Fruit fly (Drosophila melanogaster) whole organism, pupa: ENCODE data around the gene yellow-k.

Experiments used
- CG10348 ChIP-seq: fragments of 200-800 bp; sonication (Bioruptor generic); IDR thresholded peaks from 2 replicates; pipeline ENCODE4 v1.3.6; 2022; ENCODE audit warnings: missing biosample characterization, missing genetic modification characterization
- CG12605 ChIP-seq: fragments of 200-800 bp; sonication (Bioruptor generic); IDR thresholded peaks from 2 replicates; pipeline ENCODE4 v1.3.6; 2022; ENCODE audit warnings: missing biosample characterization, missing genetic modification characterization
- CG13204 ChIP-seq: fragments of 200-800 bp; sonication (Bioruptor generic); optimal IDR thresholded peaks from 2 replicates; lab custom pipeline; 2018; ENCODE audit warnings: missing biosample characterization, mild to moderate bottlenecking, missing genetic modification characterization, moderate library complexity
- CG14655 ChIP-seq: fragments of 200-800 bp; sonication (Bioruptor generic); optimal IDR thresholded peaks from 3 replicates; lab custom pipeline; 2017; ENCODE audit warnings: mild to moderate bottlenecking, missing biosample characterization, missing genetic modification reagents, missing genetic modification characterization
- CG17806 ChIP-seq: fragments of 200-800 bp; sonication (Bioruptor generic); optimal IDR thresholded peaks from 2 replicates; lab custom pipeline; 2018; ENCODE audit warnings: missing biosample characterization, mild to moderate bottlenecking, missing genetic modification characterization, moderate library complexity
- CG32121 ChIP-seq: fragments of 200-800 bp; sonication (Bioruptor generic); IDR thresholded peaks from 2 replicates; pipeline ENCODE4 v1.3.6; 2022; ENCODE audit warnings: missing biosample characterization, missing genetic modification characterization
- CG34367 ChIP-seq: fragments of 200-800 bp; sonication (Bioruptor generic); optimal IDR thresholded peaks from 2 replicates; lab custom pipeline; 2018; ENCODE audit warnings: missing biosample characterization, mild to moderate bottlenecking, missing genetic modification characterization
- CG4496 ChIP-seq: fragments of 200-800 bp; sonication (Bioruptor generic); IDR thresholded peaks from 3 replicates; pipeline ENCODE4 v1.3.6; 2022; ENCODE audit warnings: missing biosample characterization, missing genetic modification characterization
- CG8159 ChIP-seq: fragments of 200-800 bp; sonication (Bioruptor generic); optimal IDR thresholded peaks from 3 replicates; lab custom pipeline; 2018; ENCODE audit warnings: missing biosample characterization, mild to moderate bottlenecking, missing genetic modification characterization, moderate library complexity
- CG8301 ChIP-seq: fragments of 200-800 bp; sonication (Bioruptor generic); optimal IDR thresholded peaks from 2 replicates; lab custom pipeline; 2018; ENCODE audit warnings: missing biosample characterization, mild to moderate bottlenecking, missing genetic modification characterization
- CG9948 ChIP-seq: fragments of 200-800 bp; sonication (Bioruptor generic); optimal IDR thresholded peaks from 2 replicates; lab custom pipeline; 2018; ENCODE audit warnings: missing biosample characterization, mild to moderate bottlenecking, missing genetic modification characterization, moderate library complexity
- D1 ChIP-seq: fragments of 200-800 bp; sonication (Bioruptor generic); optimal IDR thresholded peaks from 2 replicates; lab custom pipeline; 2018; ENCODE audit warnings: missing biosample characterization, mild to moderate bottlenecking, missing genetic modification characterization, moderate library complexity
- EcR ChIP-seq: fragments of 200-800 bp; sonication (Bioruptor generic); optimal IDR thresholded peaks from 3 replicates; lab custom pipeline; 2019; ENCODE audit warnings: missing biosample characterization, missing genetic modification characterization, mild to moderate bottlenecking, moderate library complexity, missing genetic modification reagents
- Ets98B ChIP-seq: fragments of 200-800 bp; sonication (Bioruptor generic); IDR thresholded peaks from 2 replicates; pipeline ENCODE4 v1.3.6; 2022; ENCODE audit warnings: missing biosample characterization, missing genetic modification characterization
- Pif1A ChIP-seq: fragments of 200-800 bp; sonication (Bioruptor generic); optimal IDR thresholded peaks from 3 replicates; lab custom pipeline; 2016; ENCODE audit warnings: missing biosample characterization, missing genetic modification characterization
- Pif1B ChIP-seq: fragments of 200-800 bp; sonication (Bioruptor generic); optimal IDR thresholded peaks from 3 replicates; lab custom pipeline; 2016; ENCODE audit warnings: missing biosample characterization, missing genetic modification characterization
- Snoo ChIP-seq: fragments of 200-800 bp; sonication (Bioruptor generic); optimal IDR thresholded peaks from 3 replicates; lab custom pipeline; 2017; ENCODE audit warnings: missing biosample characterization, mild to moderate bottlenecking, missing genetic modification characterization, inconsistent platforms
- fd96Ca ChIP-seq: fragments of 200-800 bp; sonication (Bioruptor generic); IDR thresholded peaks from 3 replicates; pipeline ENCODE4 v1.3.6; 2022; ENCODE audit warnings: missing biosample characterization, missing genetic modification characterization
- gl ChIP-seq: fragments of 200-800 bp; sonication (Bioruptor generic); optimal IDR thresholded peaks from 2 replicates; lab custom pipeline; 2018; ENCODE audit warnings: missing biosample characterization, mild to moderate bottlenecking, missing genetic modification characterization
- rn ChIP-seq: fragments of 200-800 bp; sonication (Bioruptor generic); IDR thresholded peaks from 2 replicates; pipeline ENCODE4 v1.3.6; 2022; ENCODE audit warnings: missing biosample characterization, missing genetic modification characterization

Gene yellow-k

dm6 chr3L:15565829-15566433 lies 45.5 kb downstream of the yellow-k start, which contains the start of gene dop:
dop (plus strand) TSS chr3L:15566013.
- TF ChIP-seq Snoo (tag; lab: Kevin White, UChicago) (peak; percentile 20), CG8159 (tag; lab: Kevin White, UChicago) (no peak)

- TF ChIP-seq Snoo (tag; lab: Kevin White, UChicago) (no peak), Pif1A (no peak), Pif1B (GFP tag; lab: Kevin White, UChicago) (peak; percentile 25), CG34367 (tag; lab: Kevin White, UChicago) (no peak), CG32121 (GFP tag; lab: Robert Waterston, UW) (no peak), CG12605 (GFP tag; lab: Robert Waterston, UW) (peak; percentile 61; the same call in 1 of the 2 replicates), CG8159 (tag; lab: Kevin White, UChicago) (no peak), CG10348 (GFP tag; lab: Robert Waterston, UW) (no peak), Ets98B (GFP tag; lab: Robert Waterston, UW) (peak; percentile 24; the same call in 1 of the 2 replicates), fd96Ca (peak; percentile 57; the same call in 1 of the 3 replicates), EcR (GFP tag; lab: Kevin White, UChicago) (peak; percentile 82), CG4496 (peak; percentile 53; the same call in 1 of the 3 replicates), CG8301 (tag; lab: Kevin White, UChicago) (no peak), D1 (tag; lab: Kevin White, UChicago) (no peak), CG14655 (no peak), gl (tag; lab: Kevin White, UChicago) (no peak), rn (GFP tag; lab: Robert Waterston, UW) (no peak), CG9948 (no peak)
These were observed 46.1 kb downstream of the yellow-k start for dm6 chr3L:15566484-15566955.

- TF ChIP-seq CG8301 (tag; lab: Kevin White, UChicago): no peak
- peak; percentile 68 for TF ChIP-seq EcR (GFP tag; lab: Kevin White, UChicago)
- no peak for TF ChIP-seq rn (GFP tag; lab: Robert Waterston, UW)
- TF ChIP-seq CG12605 (GFP tag; lab: Robert Waterston, UW): no peak
- no peak for TF ChIP-seq Ets98B (GFP tag; lab: Robert Waterston, UW)
- TF ChIP-seq fd96Ca: no peak
- no peak for TF ChIP-seq gl (tag; lab: Kevin White, UChicago)
- no peak for TF ChIP-seq Pif1B (GFP tag; lab: Kevin White, UChicago)
- TF ChIP-seq, all 21 proteins: peak for 1
These were observed 48.3 kb downstream of the yellow-k start for dm6 chr3L:15568748-15569147.

- TF ChIP-seq CG32121 (GFP tag; lab: Robert Waterston, UW) (no peak), fd96Ca (no peak), CG10348 (GFP tag; lab: Robert Waterston, UW) (no peak), CG8159 (tag; lab: Kevin White, UChicago) (no peak), D1 (tag; lab: Kevin White, UChicago) (no peak), gl (tag; lab: Kevin White, UChicago) (no peak), CG9948 (no peak), CG4496 (no peak), Pif1B (GFP tag; lab: Kevin White, UChicago) (no peak), CG13204 (GFP tag; lab: Kevin White, UChicago) (no peak), Ets98B (GFP tag; lab: Robert Waterston, UW) (no peak), Snoo (tag; lab: Kevin White, UChicago) (no peak), EcR (GFP tag; lab: Kevin White, UChicago) (no peak), rn (GFP tag; lab: Robert Waterston, UW) (no peak), CG34367 (tag; lab: Kevin White, UChicago) (no peak), CG14655 (no peak), Pif1A (no peak), CG12605 (GFP tag; lab: Robert Waterston, UW) (no peak), CG17806 (tag; lab: Kevin White, UChicago) (no peak)
- TF ChIP-seq, all 21 proteins: peak for 0
These were observed 50.2 kb downstream of the yellow-k start for dm6 chr3L:15570571-15570970.
